Fruit fly (Drosophila melanogaster) whole organism, embryonic: ENCODE data around the gene Art1.

Experiments
- Abd-B ChIP-seq: fragments of 200-800 bp; sonication (Bioruptor generic); optimal IDR thresholded peaks from 2 replicates; lab custom pipeline; 2018; ENCODE audit warnings: missing biosample characterization, mild to moderate bottlenecking, missing genetic modification characterization, moderate library complexity
- Atf6 ChIP-seq: fragments of 200-800 bp; sonication (Bioruptor generic); IDR thresholded peaks from 2 replicates; pipeline ENCODE4 v1.3.6; 2022; ENCODE audit warnings: missing biosample characterization, missing genetic modification characterization
- CG11696 ChIP-seq: fragments of 200-800 bp; sonication (Bioruptor generic); IDR thresholded peaks from 2 replicates; pipeline ENCODE4 v1.3.6; 2022; ENCODE audit warnings: missing biosample characterization, missing genetic modification characterization
- CG12659 ChIP-seq: fragments of 200-800 bp; sonication (Bioruptor generic); optimal IDR thresholded peaks from 3 replicates; lab custom pipeline; 2017; ENCODE audit warnings: mild to moderate bottlenecking, missing biosample characterization, missing genetic modification reagents, missing genetic modification characterization
- CG13296 ChIP-seq: fragments of 200-800 bp; sonication (Bioruptor generic); optimal IDR thresholded peaks from 3 replicates; lab custom pipeline; 2018; ENCODE audit warnings: missing biosample characterization, mild to moderate bottlenecking, missing genetic modification characterization
- CG13775 ChIP-seq: fragments of 200-800 bp; sonication (Bioruptor generic); optimal IDR thresholded peaks from 3 replicates; lab custom pipeline; 2017; ENCODE audit warnings: missing biosample characterization, mild to moderate bottlenecking, missing genetic modification characterization
- CG14441 ChIP-seq: fragments of 200-800 bp; sonication (Bioruptor generic); IDR thresholded peaks from 2 replicates; pipeline ENCODE4 v1.3.6; 2022; ENCODE audit warnings: missing biosample characterization, missing genetic modification characterization
- CG15011 ChIP-seq: fragments of 200-800 bp; sonication (Bioruptor generic); optimal IDR thresholded peaks from 3 replicates; lab custom pipeline; 2018; ENCODE audit warnings: missing biosample characterization, mild to moderate bottlenecking, missing genetic modification characterization
- CG15269 ChIP-seq: fragments of 200-800 bp; sonication (Bioruptor generic); optimal IDR thresholded peaks from 2 replicates; lab custom pipeline; 2018; ENCODE audit warnings: missing biosample characterization, mild to moderate bottlenecking, missing genetic modification characterization, moderate library complexity
- CG1832 ChIP-seq: fragments of 200-800 bp; sonication (Bioruptor generic); optimal IDR thresholded peaks from 2 replicates; lab custom pipeline; 2017; ENCODE audit warnings: missing biosample characterization, mild to moderate bottlenecking, missing genetic modification characterization, inconsistent platforms
- CG34376 ChIP-seq: fragments of 200-800 bp; sonication (Bioruptor generic); optimal IDR thresholded peaks from 2 replicates; lab custom pipeline; 2018; ENCODE audit warnings: missing biosample characterization, mild to moderate bottlenecking, missing genetic modification characterization
- CG4328 ChIP-seq: fragments of 200-800 bp; sonication (Bioruptor generic); optimal IDR thresholded peaks from 3 replicates; lab custom pipeline; 2017; ENCODE audit warnings: missing biosample characterization, missing genetic modification reagents, missing genetic modification characterization
- CG4424 ChIP-seq: fragments of 200-800 bp; sonication (Bioruptor generic); optimal IDR thresholded peaks from 3 replicates; lab custom pipeline; 2016; ENCODE audit warnings: missing biosample characterization, missing genetic modification characterization
- CG7745 ChIP-seq: fragments of 200-800 bp; sonication (Bioruptor generic); optimal IDR thresholded peaks from 2 replicates; lab custom pipeline; 2018; ENCODE audit warnings: missing biosample characterization, mild to moderate bottlenecking, missing genetic modification characterization, moderate library complexity
- CG8089 ChIP-seq: fragments of 200-800 bp; sonication (Bioruptor generic); optimal IDR thresholded peaks from 3 replicates; lab custom pipeline; 2016; ENCODE audit warnings: missing biosample characterization, missing genetic modification characterization
- CG8944 ChIP-seq: fragments of 200-800 bp; sonication (Bioruptor generic); optimal IDR thresholded peaks from 3 replicates; lab custom pipeline; 2016; ENCODE audit warnings: missing biosample characterization, missing genetic modification characterization
- CG9215 ChIP-seq: fragments of 200-800 bp; sonication (Bioruptor generic); IDR thresholded peaks from 2 replicates; pipeline ENCODE4 v1.3.6; 2022; ENCODE audit warnings: missing biosample characterization, missing genetic modification characterization
- CG9609 ChIP-seq: fragments of 200-800 bp; sonication (Bioruptor generic); optimal IDR thresholded peaks from 3 replicates; lab custom pipeline; 2016; ENCODE audit warnings: missing biosample characterization, missing genetic modification characterization
- CTCF ChIP-seq: fragments of 200-800 bp; sonication (Bioruptor generic); optimal IDR thresholded peaks from 2 replicates; lab custom pipeline; 2017; ENCODE audit warnings: missing biosample characterization, mild to moderate bottlenecking, missing genetic modification characterization, moderate library complexity
- Deaf1 ChIP-seq: fragments of 200-800 bp; optimal IDR thresholded peaks from 3 replicates; lab custom pipeline; 2019; ENCODE audit warnings: missing biosample characterization, mild to moderate bottlenecking, missing genetic modification characterization, moderate library complexity
- HHEX ChIP-seq: fragments of 200-800 bp; sonication (Bioruptor generic); optimal IDR thresholded peaks from 3 replicates; lab custom pipeline; 2017; ENCODE audit warnings: missing biosample characterization, mild to moderate bottlenecking, missing genetic modification characterization, missing genetic modification reagents
- HLHmδ ChIP-seq: fragments of 200-800 bp; sonication (Bioruptor generic); optimal IDR thresholded peaks from 2 replicates; lab custom pipeline; 2018; ENCODE audit warnings: missing biosample characterization, mild to moderate bottlenecking, missing genetic modification characterization, moderate library complexity
- Hr3 ChIP-seq: fragments of 200-800 bp; sonication (Bioruptor generic); optimal IDR thresholded peaks from 3 replicates; lab custom pipeline; 2016; ENCODE audit warnings: missing biosample characterization, missing genetic modification characterization
- Med ChIP-seq: fragments of 200-800 bp; sonication (Bioruptor generic); peaks from one replicate; lab custom pipeline; 2016; ENCODE audit warnings: missing biosample characterization, missing genetic modification characterization, mild to moderate bottlenecking, inconsistent platforms, moderate library complexity
- Six4 ChIP-seq: fragments of 200-800 bp; sonication (Bioruptor generic); optimal IDR thresholded peaks from 2 replicates; lab custom pipeline; 2016; ENCODE audit warnings: missing biosample characterization, missing genetic modification characterization
- Sry-β ChIP-seq: fragments of 200-800 bp; sonication (Bioruptor generic); optimal IDR thresholded peaks from 2 replicates; lab custom pipeline; 2018; ENCODE audit warnings: missing biosample characterization, mild to moderate bottlenecking, missing genetic modification characterization, moderate library complexity
- ap ChIP-seq: fragments of 200-800 bp; sonication (Bioruptor generic); IDR thresholded peaks from 2 replicates; pipeline ENCODE4 v1.3.6; 2022; ENCODE audit warnings: missing biosample characterization, missing genetic modification characterization
- btn ChIP-seq: fragments of 200-800 bp; sonication (Bioruptor generic); optimal IDR thresholded peaks from 2 replicates; lab custom pipeline; 2016; ENCODE audit warnings: missing biosample characterization, missing genetic modification characterization
- cato ChIP-seq: fragments of 200-800 bp; sonication (Bioruptor generic); optimal IDR thresholded peaks from 2 replicates; lab custom pipeline; 2016; ENCODE audit warnings: missing biosample characterization, missing genetic modification characterization, borderline replicate concordance
- chinmo ChIP-seq: fragments of 200-800 bp; sonication (Bioruptor generic); IDR thresholded peaks from 4 replicates; pipeline ENCODE4 v1.3.6; 2022; ENCODE audit warnings: missing biosample characterization, missing genetic modification characterization; ENCODE audit not compliant: partially characterized antibody
- danr ChIP-seq: fragments of 200-800 bp; sonication (Bioruptor generic); IDR thresholded peaks from 2 replicates; pipeline ENCODE4 v1.3.6; 2022; ENCODE audit warnings: missing biosample characterization, missing genetic modification characterization
- dysf ChIP-seq: fragments of 200-800 bp; sonication (Bioruptor generic); IDR thresholded peaks from 3 replicates; pipeline ENCODE4 v1.3.6; 2022; ENCODE audit warnings: missing biosample characterization, missing genetic modification characterization
- gem ChIP-seq: fragments of 200-800 bp; sonication (Bioruptor generic); optimal IDR thresholded peaks from 2 replicates; lab custom pipeline; 2019; ENCODE audit warnings: missing biosample characterization, mild to moderate bottlenecking, missing genetic modification characterization, moderate library complexity
- hkb ChIP-seq, 2 experiments: fragments of 200-800 bp in 1 of 2; fragments of >200 bp in 1 of 2; sonication (Bioruptor generic) in 1 of 2; IDR thresholded peaks in 1 of 2; optimal IDR thresholded peaks in 1 of 2; 2 replicates each; pipeline versions ENCODE4 v1.3.6 to Lab custom; 2017 to 2022; ENCODE audit warnings: missing biosample characterization in 1 of 2, missing genetic modification characterization in 1 of 2
- knrl ChIP-seq: fragments of 200-800 bp; sonication (Bioruptor generic); IDR thresholded peaks from 3 replicates; pipeline ENCODE4 v1.3.6; 2022; ENCODE audit warnings: missing biosample characterization, missing genetic modification characterization; ENCODE audit not compliant: partially characterized antibody
- lbe ChIP-seq: fragments of 200-800 bp; sonication (Bioruptor generic); optimal IDR thresholded peaks from 2 replicates; lab custom pipeline; 2016; ENCODE audit warnings: missing biosample characterization, mild to moderate bottlenecking, missing genetic modification characterization
- lmd ChIP-seq: fragments of 200-800 bp; sonication (Bioruptor generic); IDR thresholded peaks from 2 replicates; pipeline ENCODE4 v1.3.6; 2022; ENCODE audit warnings: missing biosample characterization, missing genetic modification characterization
- nmo ChIP-seq: fragments of 200-800 bp; sonication (Bioruptor generic); optimal IDR thresholded peaks from 2 replicates; lab custom pipeline; 2018; ENCODE audit warnings: missing biosample characterization, mild to moderate bottlenecking, missing genetic modification characterization, moderate library complexity
- rib ChIP-seq: fragments of 200-800 bp; sonication (Bioruptor generic); IDR thresholded peaks from 2 replicates; pipeline ENCODE4 v1.3.6; 2022; ENCODE audit warnings: missing biosample characterization, missing genetic modification characterization
- salm ChIP-seq: fragments of 200-800 bp; sonication (Bioruptor generic); optimal IDR thresholded peaks from 2 replicates; lab custom pipeline; 2018; ENCODE audit warnings: missing biosample characterization, mild to moderate bottlenecking, missing genetic modification characterization
- sim ChIP-seq: fragments of 200-800 bp; sonication (Bioruptor generic); IDR thresholded peaks from 2 replicates; pipeline ENCODE4 v1.3.6; 2022; ENCODE audit warnings: missing biosample characterization, missing genetic modification characterization
- stwl ChIP-seq: fragments of 200-800 bp; sonication (Bioruptor generic); optimal IDR thresholded peaks from 3 replicates; lab custom pipeline; 2018; ENCODE audit warnings: missing biosample characterization, mild to moderate bottlenecking, missing genetic modification characterization, moderate library complexity
- tna ChIP-seq: fragments of 200-800 bp; sonication (Bioruptor generic); IDR thresholded peaks from 2 replicates; pipeline ENCODE4 v1.3.6; 2022; ENCODE audit warnings: missing biosample characterization, missing genetic modification characterization; ENCODE audit not compliant: partially characterized antibody
- twi ChIP-seq: fragments of 200-800 bp; optimal IDR thresholded peaks from 2 replicates; lab custom pipeline; 2019; ENCODE audit warnings: missing biosample characterization, mild to moderate bottlenecking, missing genetic modification characterization, moderate library complexity
- vfl ChIP-seq: fragments of 200-800 bp; sonication (Bioruptor generic); optimal IDR thresholded peaks from 2 replicates; lab custom pipeline; 2016; ENCODE audit warnings: missing biosample characterization, missing genetic modification characterization
- vnd ChIP-seq: fragments of 200-800 bp; sonication (Bioruptor generic); IDR thresholded peaks from 3 replicates; pipeline ENCODE4 v1.3.6; 2022; ENCODE audit warnings: missing biosample characterization, missing genetic modification characterization; ENCODE audit not compliant: partially characterized antibody
- vvl ChIP-seq: fragments of 200-800 bp; sonication (Bioruptor generic); IDR thresholded peaks from 2 replicates; pipeline ENCODE4 v1.3.6; 2022; ENCODE audit warnings: missing biosample characterization, missing genetic modification characterization
- wor ChIP-seq: fragments of 200-800 bp; sonication (Bioruptor generic); IDR thresholded peaks from 2 replicates; pipeline ENCODE4 v1.3.6; 2022; ENCODE audit warnings: missing biosample characterization, missing genetic modification characterization

The Art1 gene

dm6 chr3R:10760966-10761855, 26.8 kb downstream of the Art1 start, which contains the start of the genes MED7 and Cap-H2 (continued):
- TF ChIP-seq CG4328 (GFP tag; lab: Kevin White, UChicago) (peak; percentile 48), Hr3 (GFP tag; lab: Kevin White, UChicago) (peak; percentile 85), CG8089 (GFP tag; lab: Kevin White, UChicago) (peak; percentile 61), vvl (GFP tag; lab: Robert Waterston, UW) (peak; percentile 88), tna (peak; percentile 91), CG1832 (GFP tag; lab: Kevin White, UChicago) (no peak), CG15269 (tag; lab: Kevin White, UChicago) (no peak), CG7745 (tag; lab: Kevin White, UChicago) (no peak), Sry-β (GFP tag; lab: Kevin White, UChicago) (no peak), HHEX (GFP tag; lab: Kevin White, UChicago) (peak; percentile 68), ap (peak; percentile 58; the same call in 1 of the 2 replicates), Med (peak; percentile 98), Deaf1 (no peak), danr (0 out of 2 replicates have a peak, but pooled peaks have one; percentile 41), CTCF (GFP tag; lab: Kevin White, UChicago) (no peak), twi (tag; lab: Kevin White, UChicago) (peak; percentile 68), CG4424 (GFP tag; lab: Kevin White, UChicago) (peak; percentile 91), CG11696 (GFP tag; lab: Robert Waterston, UW) (0 out of 2 replicates have a peak, but pooled peaks have one; percentile 34), vnd (peak; percentile 99), wor (GFP tag; lab: Robert Waterston, UW) (peak; percentile 59), CG13296 (GFP tag; lab: Kevin White, UChicago) (peak; percentile 54), CG14441 (GFP tag; lab: Robert Waterston, UW) (peak; percentile 84), vfl (GFP tag; lab: Kevin White, UChicago) (peak; percentile 86), cato (GFP tag; lab: Kevin White, UChicago) (peak; percentile 42), Atf6 (peak; percentile 82), knrl (GFP tag; lab: Robert Waterston, UW) (peak; percentile 100), CG12659 (GFP tag; lab: Kevin White, UChicago) (peak; percentile 88), nmo (GFP tag; lab: Kevin White, UChicago) (peak; percentile 97), CG13775 (GFP tag; lab: Kevin White, UChicago) (peak; percentile 84), CG15011 (GFP tag; lab: Kevin White, UChicago) (peak; percentile 12), Six4 (GFP tag; lab: Kevin White, UChicago) (peak; percentile 38), btn (peak; percentile 11), HLHmδ (no peak), hkb (optimal IDR thresholded peaks at IDR 0.05; lab: Kevin White, UChicago) (peak; percentile 59), hkb (GFP tag; IDR thresholded peaks at IDR 0.05; lab: Robert Waterston, UW) (peak; percentile 56), Abd-B (peak; percentile 84), dysf (peak; percentile 84), CG8944 (GFP tag; lab: Kevin White, UChicago) (peak; percentile 80), salm (tag; lab: Kevin White, UChicago) (no peak), lmd (GFP tag; lab: Robert Waterston, UW) (peak; percentile 87), CG9609 (peak; percentile 47), lbe (GFP tag; lab: Kevin White, UChicago) (peak; percentile 69), CG9215 (GFP tag; lab: Robert Waterston, UW) (peak; percentile 100), CG34376 (GFP tag; lab: Kevin White, UChicago) (peak; percentile 39), rib (GFP tag; lab: Robert Waterston, UW) (peak; percentile 80; the same call in 1 of the 2 replicates), sim (GFP tag; lab: Robert Waterston, UW) (no peak), chinmo (GFP tag; lab: Robert Waterston, UW) (peak; percentile 96), gem (peak; percentile 89), stwl (tag; lab: Kevin White, UChicago) (peak; percentile 76)
